Worm (Caenorhabditis elegans) whole organism, young adult: ENCODE data around the gene eef-1A.2.

Experiments
- Y79H2A.3 ChIP-seq: fragments of 200-800 bp; sonication (Bioruptor generic); conservative IDR thresholded peaks from 2 replicates; pipeline ENCODE4 v1.3.6; 2022; ENCODE audit warnings: missing genetic modification reagents, missing genetic modification characterization, missing compliant biosample characterization
- ama-1 ChIP-seq, 3 experiments: fragments of 150-350 bp in 1 of 3; sonication (generic microtip) in 2 of 3; optimal IDR thresholded peaks; 2 replicates each; lab custom pipeline; 2014 to 2018; ENCODE audit warnings: missing biosample characterization in 2 of 3, missing genetic modification characterization in 2 of 3, missing genetic modification reagents in 2 of 3
- ceh-79 ChIP-seq: sonication (generic microtip); optimal IDR thresholded peaks from 2 replicates; lab custom pipeline; 2017; ENCODE audit warnings: mild to moderate bottlenecking, missing genetic modification characterization, missing compliant biosample characterization
- ets-4 ChIP-seq: fragments of 200-800 bp; sonication (Bioruptor generic); optimal IDR thresholded peaks from 2 replicates; lab custom pipeline; 2018; ENCODE audit warnings: mild to moderate bottlenecking, missing genetic modification characterization, missing compliant biosample characterization
- hmg-1.2 ChIP-seq: fragments of 200-800 bp; sonication (Bioruptor generic); IDR thresholded peaks from 2 replicates; pipeline ENCODE4 v1.3.6; 2022; ENCODE audit warnings: missing genetic modification reagents, missing genetic modification characterization, missing compliant biosample characterization
- hmg-20 ChIP-seq: fragments of 200-800 bp; sonication (Bioruptor generic); IDR thresholded peaks from 2 replicates; pipeline ENCODE4 v1.3.6; 2022; ENCODE audit warnings: missing genetic modification reagents, missing genetic modification characterization, missing compliant biosample characterization
- hrde-1 ChIP-seq: sonication (generic microtip); optimal IDR thresholded peaks from 2 replicates; lab custom pipeline; 2016; ENCODE audit warnings: missing genetic modification characterization, mild to moderate bottlenecking, missing compliant biosample characterization, moderate library complexity, missing genotype, missing genetic modification reagents, borderline replicate concordance
- nfyb-1 ChIP-seq: fragments of 200-800 bp; sonication (Bioruptor generic); IDR thresholded peaks from 2 replicates; pipeline ENCODE4 v1.3.6; 2022; ENCODE audit warnings: missing genetic modification reagents, missing genetic modification characterization, missing compliant biosample characterization
- pha-4 ChIP-seq: fragments of 150-350 bp; sonication (generic microtip); optimal IDR thresholded peaks from 2 replicates; lab custom pipeline; 2014; ENCODE audit warnings: missing biosample characterization, missing genetic modification reagents, missing genetic modification characterization
- snpc-4 ChIP-seq, 5 experiments: fragments of 150-350 bp in 1 of 5; sonication (generic microtip) in 4 of 5; optimal IDR thresholded peaks; 2 replicates each; lab custom pipeline; 2014 to 2018; ENCODE audit warnings: missing genetic modification characterization in 5 of 5, missing biosample characterization in 3 of 5, antibody characterized with exemption in 2 of 5, mild to moderate bottlenecking in 2 of 5, missing compliant biosample characterization in 2 of 5, missing genotype in 2 of 5, moderate library complexity in 2 of 5, missing genetic modification reagents in 1 of 5
- unc-62 ChIP-seq: fragments of 150-350 bp; optimal IDR thresholded peaks from 2 replicates; lab custom pipeline; 2014; ENCODE audit warnings: missing biosample characterization, missing genetic modification reagents, missing genetic modification characterization
- zim-3 ChIP-seq: sonication (generic microtip); optimal IDR thresholded peaks from 2 replicates; lab custom pipeline; 2017; ENCODE audit warnings: mild to moderate bottlenecking, missing genetic modification characterization, moderate library complexity, missing compliant biosample characterization
- ztf-28 ChIP-seq: fragments of 200-800 bp; sonication (Bioruptor generic); IDR thresholded peaks from 2 replicates; pipeline ENCODE4 v1.3.6; 2022; ENCODE audit warnings: missing genetic modification reagents, missing genetic modification characterization, missing compliant biosample characterization

- TF ChIP-seq pha-4 (tag; lab: Kevin White, UChicago) (no peak), ets-4 (GFP tag; lab: Kevin White, UChicago) (no peak), hmg-1.2 (GFP tag; lab: Robert Waterston, UW) (no peak), snpc-4 (GFP tag; optimal IDR thresholded peaks at IDR 0.05; lab: Kevin White, UChicago) (no peak), snpc-4 (tag; optimal IDR thresholded peaks at IDR 0.05; lab: Kevin White, UChicago) (no peak), hmg-20 (GFP tag; lab: Robert Waterston, UW) (no peak), Y79H2A.3 (GFP tag; lab: Robert Waterston, UW) (no peak), ama-1 (optimal IDR thresholded peaks at IDR 0.05; lab: Kevin White, UChicago) (no peak), ama-1 (GFP tag; optimal IDR thresholded peaks at IDR 0.05; lab: Kevin White, UChicago) (no peak), unc-62 (GFP tag; lab: Kevin White, UChicago) (no peak), zim-3 (tag; lab: Kevin White, UChicago) (no peak), hrde-1 (tag; lab: Kevin White, UChicago) (no peak), nfyb-1 (no peak), ceh-79 (tag; lab: Kevin White, UChicago) (no peak), ztf-28 (no peak)
Measured at ce11 chrX:7817555-7817954, 5.9 kb upstream of the eef-1A.2 start.
